Worm (Caenorhabditis elegans): ENCODE measurements around the gene C02H6.3.

DNA sequence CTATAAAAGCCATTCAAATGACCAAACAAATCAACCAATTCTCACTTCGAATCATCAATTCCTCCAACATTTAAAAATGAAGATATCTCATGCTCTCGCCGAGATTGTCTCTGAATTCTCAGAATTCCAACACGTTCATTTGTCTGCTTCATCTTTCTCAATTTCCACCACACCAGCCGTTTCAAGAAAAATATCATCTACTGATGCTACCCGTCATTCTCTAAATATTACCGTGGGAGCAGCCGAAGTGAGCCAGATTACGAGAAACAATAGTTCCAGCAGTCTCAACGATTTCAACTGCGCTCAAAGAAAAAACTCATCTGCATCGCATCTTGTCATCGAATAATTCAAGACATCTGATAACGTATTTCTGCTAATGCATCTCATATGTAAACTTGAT, 27.3 kb upstream of the C02H6.3 start, which contains the start of gene F18E3.12:
- TF ChIP-seq W03F9.2 (tag; optimal IDR thresholded peaks at IDR 0.05) (no peak), dao-5 (tag; optimal IDR thresholded peaks at IDR 0.05) (no peak), him-1 (tag; optimal IDR thresholded peaks at IDR 0.05) (no peak)

Data from whole organism, L4/young adult.